Worm (Caenorhabditis elegans): ENCODE results near the gene acd-4.

The acd-4 gene

ce11 chrV:8648251-8648650, 10.2 kb downstream of the acd-4 start:
- no peak for TF ChIP-seq snpc-4 (tag; optimal IDR thresholded peaks at IDR 0.05)
- peak; percentile 98 for TF ChIP-seq elt-2 (tag; optimal IDR thresholded peaks at IDR 0.05)
- no peak for TF ChIP-seq lin-15B (tag; optimal IDR thresholded peaks at IDR 0.05)
- no peak for TF ChIP-seq nhr-12 (tag; optimal IDR thresholded peaks at IDR 0.05)
- TF ChIP-seq nhr-77 (tag; optimal IDR thresholded peaks at IDR 0.05) = no peak
- TF ChIP-seq jun-1 (tag; optimal IDR thresholded peaks at IDR 0.05) = peak; percentile 11
- TF ChIP-seq nfya-1 (tag; optimal IDR thresholded peaks at IDR 0.05; ENCODE audit: insufficient read depth) = no peak
- TF ChIP-seq nhr-28 (tag; optimal IDR thresholded peaks at IDR 0.05) = no peak
- no peak for TF ChIP-seq ceh-16 (tag; optimal IDR thresholded peaks at IDR 0.05)
- no peak for TF ChIP-seq lsy-12 (tag; optimal IDR thresholded peaks at IDR 0.05)
- peak; percentile 42 for TF ChIP-seq pha-4 (tag; optimal IDR thresholded peaks at IDR 0.05)
- no peak for TF ChIP-seq ama-1 (optimal IDR thresholded peaks at IDR 0.05)
- peak; percentile 99 for TF ChIP-seq pqm-1 (tag; optimal IDR thresholded peaks at IDR 0.05)
- no peak for TF ChIP-seq unc-62 (GFP tag; optimal IDR thresholded peaks at IDR 0.05)
- TF ChIP-seq sea-2 (GFP tag; optimal IDR thresholded peaks at IDR 0.05) = no peak

ce11 chrV:8650365-8650764, 12.3 kb downstream of the acd-4 start:
- TF ChIP-seq mml-1 (tag; optimal IDR thresholded peaks at IDR 0.05) = no peak
- no peak for TF ChIP-seq ceh-16 (tag; optimal IDR thresholded peaks at IDR 0.05)
- TF ChIP-seq nhr-77 (tag; optimal IDR thresholded peaks at IDR 0.05) = no peak
- no peak for TF ChIP-seq egl-5 (tag; optimal IDR thresholded peaks at IDR 0.05)
- TF ChIP-seq aly-2 (tag; optimal IDR thresholded peaks at IDR 0.05) = no peak
- TF ChIP-seq zag-1 (tag; optimal IDR thresholded peaks at IDR 0.05) = no peak
- no peak for TF ChIP-seq snpc-4 (tag; optimal IDR thresholded peaks at IDR 0.05)
- TF ChIP-seq nhr-11 (tag; optimal IDR thresholded peaks at IDR 0.05) = no peak

- TF ChIP-seq elt-2 (tag; optimal IDR thresholded peaks at IDR 0.05) (peak; percentile 100), fkh-2 (tag; optimal IDR thresholded peaks at IDR 0.05) (no peak), mml-1 (tag; optimal IDR thresholded peaks at IDR 0.05) (no peak), skn-1 (tag; optimal IDR thresholded peaks at IDR 0.05) (peak; percentile 86), nhr-28 (tag; optimal IDR thresholded peaks at IDR 0.05) (no peak), pqm-1 (tag; optimal IDR thresholded peaks at IDR 0.05) (peak; percentile 100), jun-1 (tag; optimal IDR thresholded peaks at IDR 0.05) (peak; percentile 87), lsy-12 (tag; optimal IDR thresholded peaks at IDR 0.05) (peak; percentile 33), pha-4 (tag; optimal IDR thresholded peaks at IDR 0.05) (peak; percentile 75)
Observed at ce11 chrV:8651007-8651711, 13.1 kb downstream of the acd-4 start.

ce11 chrV:8652177-8652576, 14.2 kb downstream of the acd-4 start:
- TF ChIP-seq nhr-23 (tag; optimal IDR thresholded peaks at IDR 0.05) (peak; percentile 4), lin-39 (tag; optimal IDR thresholded peaks at IDR 0.05) (peak; percentile 77), elt-1 (tag; optimal IDR thresholded peaks at IDR 0.05) (peak; percentile 67), unc-62 (GFP tag; optimal IDR thresholded peaks at IDR 0.05) (peak; percentile 65), eor-1 (tag; optimal IDR thresholded peaks at IDR 0.05) (no peak), nhr-76 (tag; optimal IDR thresholded peaks at IDR 0.05) (no peak), nhr-25 (tag; optimal IDR thresholded peaks at IDR 0.05) (peak; percentile 84)

- TF ChIP-seq snpc-4 (tag; optimal IDR thresholded peaks at IDR 0.05) (no peak), tbx-2 (tag; optimal IDR thresholded peaks at IDR 0.05) (no peak), R02D3.7 (tag; optimal IDR thresholded peaks at IDR 0.05) (no peak), nhr-76 (tag; optimal IDR thresholded peaks at IDR 0.05) (peak; percentile 19), jun-1 (tag; optimal IDR thresholded peaks at IDR 0.05) (no peak), nhr-28 (tag; optimal IDR thresholded peaks at IDR 0.05) (no peak), ceh-9 (tag; optimal IDR thresholded peaks at IDR 0.05) (no peak), unc-39 (tag; optimal IDR thresholded peaks at IDR 0.05) (no peak), skn-1 (tag; optimal IDR thresholded peaks at IDR 0.05) (no peak), fos-1 (tag; optimal IDR thresholded peaks at IDR 0.05) (no peak), pha-4 (tag; optimal IDR thresholded peaks at IDR 0.05) (no peak), aly-2 (tag; optimal IDR thresholded peaks at IDR 0.05) (no peak), unc-62 (GFP tag; optimal IDR thresholded peaks at IDR 0.05) (peak; percentile 81), egl-27 (tag; optimal IDR thresholded peaks at IDR 0.05) (no peak), elt-2 (tag; optimal IDR thresholded peaks at IDR 0.05) (peak; percentile 82), daf-12 (tag; optimal IDR thresholded peaks at IDR 0.05) (no peak), nhr-25 (tag; optimal IDR thresholded peaks at IDR 0.05) (peak; percentile 55), fkh-2 (tag; optimal IDR thresholded peaks at IDR 0.05) (no peak), nhr-23 (tag; optimal IDR thresholded peaks at IDR 0.05) (peak; percentile 75), nhr-11 (tag; optimal IDR thresholded peaks at IDR 0.05) (no peak), nfya-1 (tag; optimal IDR thresholded peaks at IDR 0.05; ENCODE audit: insufficient read depth) (peak; percentile 22), nhr-77 (tag; optimal IDR thresholded peaks at IDR 0.05) (no peak), pqm-1 (tag; optimal IDR thresholded peaks at IDR 0.05) (peak; percentile 71), hmg-11 (tag; optimal IDR thresholded peaks at IDR 0.05) (no peak), eor-1 (tag; optimal IDR thresholded peaks at IDR 0.05) (no peak), elt-3 (tag; optimal IDR thresholded peaks at IDR 0.05) (peak in 2 of 3 experiments; percentile 34 to 80)
Observed at ce11 chrV:8653080-8653821, 15.2 kb downstream of the acd-4 start.

All from whole organism, L3 larva.